Fruit fly (Drosophila melanogaster) whole organism: ENCODE measurements around the gene lawc.

Experiments
- CG8478 ChIP-seq: fragments of >200 bp; optimal IDR thresholded peaks from 2 replicates; lab custom pipeline; 2018; ENCODE audit warnings: inconsistent platforms
- pan ChIP-seq: fragments of >200 bp; optimal IDR thresholded peaks from 2 replicates; lab custom pipeline; 2017
- psq ChIP-seq: fragments of >200 bp; optimal IDR thresholded peaks from 2 replicates; lab custom pipeline; 2017

- TF ChIP-seq pan (lab: Kevin White, UChicago): no peak
- TF ChIP-seq CG8478: no peak
- no peak for TF ChIP-seq psq (lab: Kevin White, UChicago)
These were observed 12.3 kb downstream of the lawc start for dm6 chrX:8399019-8399623.
